Fruit fly (Drosophila melanogaster) whole organism, prepupa: ENCODE results near the gene Aptx.
A peak's percentile ranks its signal among the peaks of the same experiment; 100 is the strongest.

Experiments
- Blimp-1 ChIP-seq: fragments of 200-800 bp; sonication (Bioruptor generic); optimal IDR thresholded peaks from 3 replicates; lab custom pipeline; 2017; ENCODE audit warnings: missing biosample characterization, missing genetic modification characterization, mild to moderate bottlenecking, moderate library complexity, missing genetic modification reagents
- CG10631 ChIP-seq: fragments of 200-800 bp; sonication (Bioruptor generic); optimal IDR thresholded peaks from 2 replicates; lab custom pipeline; 2016; ENCODE audit warnings: missing biosample characterization, missing genetic modification characterization
- CG11294 ChIP-seq: fragments of 200-800 bp; sonication (Bioruptor generic); IDR thresholded peaks from 2 replicates; pipeline ENCODE4 v1.3.6; 2022; ENCODE audit warnings: missing biosample characterization, missing genetic modification characterization
- CG11762 ChIP-seq: fragments of 200-800 bp; sonication (Bioruptor generic); optimal IDR thresholded peaks from 3 replicates; lab custom pipeline; 2016; ENCODE audit warnings: missing biosample characterization, missing genetic modification characterization; ENCODE audit not compliant: insufficient read depth
- CG15336 ChIP-seq: fragments of 200-800 bp; sonication (Bioruptor generic); IDR thresholded peaks from 2 replicates; pipeline ENCODE4 v1.3.6; 2022; ENCODE audit warnings: missing biosample characterization, missing genetic modification characterization
- CG1621 ChIP-seq: fragments of 200-800 bp; sonication (Bioruptor generic); optimal IDR thresholded peaks from 3 replicates; lab custom pipeline; 2018; ENCODE audit warnings: missing biosample characterization, mild to moderate bottlenecking, missing genetic modification characterization
- CG16779 ChIP-seq: fragments of 200-800 bp; sonication (Bioruptor generic); optimal IDR thresholded peaks from 3 replicates; lab custom pipeline; 2017; ENCODE audit warnings: missing biosample characterization, mild to moderate bottlenecking, missing genetic modification characterization
- CG3032 ChIP-seq: fragments of 200-800 bp; optimal IDR thresholded peaks from 2 replicates; lab custom pipeline; 2019; ENCODE audit warnings: missing biosample characterization, mild to moderate bottlenecking, missing genetic modification characterization, moderate library complexity
- CG31627 ChIP-seq: fragments of 200-800 bp; sonication (Bioruptor generic); optimal IDR thresholded peaks from 3 replicates; lab custom pipeline; 2016; ENCODE audit warnings: missing biosample characterization, missing genetic modification characterization
- CG32006 ChIP-seq: fragments of 200-800 bp; sonication (Bioruptor generic); optimal IDR thresholded peaks from 3 replicates; lab custom pipeline; 2017; ENCODE audit warnings: missing biosample characterization, mild to moderate bottlenecking, missing genetic modification characterization
- CG34406 ChIP-seq: fragments of 200-800 bp; sonication (Bioruptor generic); optimal IDR thresholded peaks from 3 replicates; lab custom pipeline; 2016; ENCODE audit warnings: missing biosample characterization, missing genetic modification characterization
- CG3919 ChIP-seq: fragments of 200-800 bp; sonication (Bioruptor generic); optimal IDR thresholded peaks from 3 replicates; lab custom pipeline; 2016; ENCODE audit warnings: missing biosample characterization, missing genetic modification characterization
- CG6163 ChIP-seq: fragments of 200-800 bp; sonication (Bioruptor generic); IDR thresholded peaks from 3 replicates; pipeline ENCODE4 v1.3.6; 2022; ENCODE audit warnings: missing biosample characterization, missing genetic modification characterization
- CG6276 ChIP-seq: fragments of 200-800 bp; sonication (Bioruptor generic); optimal IDR thresholded peaks from 2 replicates; lab custom pipeline; 2017; ENCODE audit warnings: missing biosample characterization, mild to moderate bottlenecking, missing genetic modification characterization
- CG6792 ChIP-seq: fragments of 200-800 bp; sonication (Bioruptor generic); optimal IDR thresholded peaks from 3 replicates; lab custom pipeline; 2016; ENCODE audit warnings: missing biosample characterization, missing genetic modification characterization
- CG6808 ChIP-seq: fragments of 200-800 bp; sonication (Bioruptor generic); optimal IDR thresholded peaks from 3 replicates; lab custom pipeline; 2017; ENCODE audit warnings: missing biosample characterization, missing genetic modification characterization, mild to moderate bottlenecking, moderate library complexity, missing genetic modification reagents
- CG8632 ChIP-seq: fragments of 200-800 bp; sonication (Bioruptor generic); optimal IDR thresholded peaks from 3 replicates; lab custom pipeline; 2016; ENCODE audit warnings: missing biosample characterization, missing genetic modification characterization
- CG9139 ChIP-seq: fragments of 200-800 bp; sonication (Bioruptor generic); optimal IDR thresholded peaks from 3 replicates; lab custom pipeline; 2017; ENCODE audit warnings: missing biosample characterization, mild to moderate bottlenecking, missing genetic modification characterization
- Eip75B ChIP-seq: fragments of 200-800 bp; sonication (Bioruptor generic); optimal IDR thresholded peaks from 3 replicates; lab custom pipeline; 2016; ENCODE audit warnings: missing biosample characterization, missing genetic modification characterization
- Eip78C ChIP-seq: fragments of 200-800 bp; sonication (Bioruptor generic); peaks from one replicate; lab custom pipeline; 2016; ENCODE audit warnings: missing biosample characterization, missing genetic modification characterization
- Eip93F ChIP-seq: fragments of 200-800 bp; sonication (Bioruptor generic); optimal IDR thresholded peaks from 2 replicates; lab custom pipeline; 2016; ENCODE audit warnings: missing biosample characterization, mild to moderate bottlenecking, missing genetic modification characterization
- Ets21C ChIP-seq: fragments of 200-800 bp; sonication (Bioruptor generic); optimal IDR thresholded peaks from 3 replicates; lab custom pipeline; 2016; ENCODE audit warnings: missing biosample characterization, missing genetic modification characterization
- Gug ChIP-seq: fragments of 200-800 bp; sonication (Bioruptor generic); IDR thresholded peaks from 2 replicates; pipeline ENCODE4 v1.3.6; 2022; ENCODE audit warnings: missing biosample characterization, missing genetic modification characterization
- Hr38 ChIP-seq: sonication (Bioruptor generic); optimal IDR thresholded peaks from 2 replicates; lab custom pipeline; 2016; ENCODE audit warnings: missing biosample characterization, missing genetic modification characterization
- Hr39 ChIP-seq: fragments of 200-800 bp; sonication (Bioruptor generic); optimal IDR thresholded peaks from 2 replicates; lab custom pipeline; 2016; ENCODE audit warnings: missing biosample characterization, missing genetic modification characterization
- Sox14 ChIP-seq: fragments of 200-800 bp; sonication (Bioruptor generic); optimal IDR thresholded peaks from 3 replicates; lab custom pipeline; 2016; ENCODE audit warnings: missing biosample characterization, missing genetic modification characterization
- Sox15 ChIP-seq: fragments of 200-800 bp; sonication (Bioruptor generic); optimal IDR thresholded peaks from 3 replicates; lab custom pipeline; 2016; ENCODE audit warnings: missing biosample characterization, missing genetic modification characterization
- achi ChIP-seq: fragments of 200-800 bp; sonication (Bioruptor generic); optimal IDR thresholded peaks from 3 replicates; lab custom pipeline; 2016; ENCODE audit warnings: missing biosample characterization, missing genetic modification characterization
- acj6 ChIP-seq: fragments of 200-800 bp; sonication (Bioruptor generic); optimal IDR thresholded peaks from 3 replicates; lab custom pipeline; 2016; ENCODE audit warnings: missing biosample characterization, missing genetic modification characterization
- cyc ChIP-seq: fragments of 200-800 bp; sonication (Bioruptor generic); optimal IDR thresholded peaks from 3 replicates; lab custom pipeline; 2016; ENCODE audit warnings: missing biosample characterization, missing genetic modification characterization
- dac ChIP-seq: fragments of 200-800 bp; sonication (Bioruptor generic); optimal IDR thresholded peaks from 2 replicates; lab custom pipeline; 2017; ENCODE audit warnings: missing biosample characterization, mild to moderate bottlenecking, missing genetic modification characterization
- dsx ChIP-seq: fragments of 200-800 bp; optimal IDR thresholded peaks from 3 replicates; lab custom pipeline; 2019; ENCODE audit warnings: missing biosample characterization, mild to moderate bottlenecking, missing genetic modification characterization, moderate library complexity; ENCODE audit not compliant: poor library complexity, severe bottlenecking
- fd85E ChIP-seq: fragments of 200-800 bp; sonication (Bioruptor generic); optimal IDR thresholded peaks from 3 replicates; lab custom pipeline; 2016; ENCODE audit warnings: missing biosample characterization, missing genetic modification characterization
- fkh ChIP-seq: fragments of 200-800 bp; sonication (Bioruptor generic); optimal IDR thresholded peaks from 3 replicates; lab custom pipeline; 2017; ENCODE audit warnings: missing biosample characterization, mild to moderate bottlenecking, missing genetic modification characterization, moderate library complexity
- net ChIP-seq: fragments of 200-800 bp; sonication (Bioruptor generic); optimal IDR thresholded peaks from 3 replicates; lab custom pipeline; 2016; ENCODE audit warnings: missing biosample characterization, missing genetic modification characterization
- pdm3 ChIP-seq: fragments of 200-800 bp; sonication (Bioruptor generic); optimal IDR thresholded peaks from 3 replicates; lab custom pipeline; 2016; ENCODE audit warnings: missing biosample characterization, missing genetic modification characterization
- spab ChIP-seq: fragments of 200-800 bp; sonication (Bioruptor generic); optimal IDR thresholded peaks from 2 replicates; lab custom pipeline; 2017; ENCODE audit warnings: missing biosample characterization, mild to moderate bottlenecking, missing genetic modification characterization, missing genetic modification reagents
- svp ChIP-seq: fragments of 200-800 bp; sonication (Bioruptor generic); peaks from one replicate; lab custom pipeline; 2016; ENCODE audit warnings: missing biosample characterization, missing genetic modification characterization
- topi ChIP-seq: fragments of 200-800 bp; sonication (Bioruptor generic); optimal IDR thresholded peaks from 3 replicates; lab custom pipeline; 2016; ENCODE audit warnings: missing biosample characterization, missing genetic modification characterization

The Aptx gene

dm6 chr3R:19362879-19363278 is 40.4 kb upstream of the Aptx start (continued):
- no peak for TF ChIP-seq CG1621 (tag; lab: Kevin White, UChicago)
- peak; percentile 20 for TF ChIP-seq achi (GFP tag; lab: Kevin White, UChicago)
- peak; percentile 35 for TF ChIP-seq Hr39 (GFP tag; lab: Kevin White, UChicago)
- TF ChIP-seq fkh = no peak
- TF ChIP-seq spab (GFP tag; lab: Kevin White, UChicago) = no peak
- TF ChIP-seq CG3032 (tag; lab: Kevin White, UChicago) = no peak
- peak; percentile 12 for TF ChIP-seq CG32006 (GFP tag; lab: Kevin White, UChicago)
- TF ChIP-seq CG6276 (GFP tag; lab: Kevin White, UChicago) = no peak
- TF ChIP-seq Eip93F (GFP tag; lab: Kevin White, UChicago) = no peak
- peak; percentile 21 for TF ChIP-seq CG6792 (GFP tag; lab: Kevin White, UChicago)
- TF ChIP-seq dac (GFP tag; lab: Kevin White, UChicago) = no peak
- no peak for TF ChIP-seq fd85E (GFP tag; lab: Kevin White, UChicago)
- no peak for TF ChIP-seq svp (GFP tag; lab: Kevin White, UChicago)
- no peak for TF ChIP-seq Sox15 (GFP tag; lab: Kevin White, UChicago)
- no peak for TF ChIP-seq CG11762
- TF ChIP-seq CG11294 (GFP tag; lab: Robert Waterston, UW) = no peak

- no peak for TF ChIP-seq Ets21C (GFP tag; lab: Kevin White, UChicago)
- TF ChIP-seq, all 60 proteins: peak for 0
Measured at dm6 chr3R:19369060-19369459, 34.2 kb upstream of the Aptx start.

- TF ChIP-seq Sox14 (GFP tag; lab: Kevin White, UChicago) (no peak), CG6808 (GFP tag; lab: Kevin White, UChicago) (no peak), Ets21C (GFP tag; lab: Kevin White, UChicago) (no peak), Eip93F (GFP tag; lab: Kevin White, UChicago) (no peak), dsx (GFP tag; lab: Kevin White, UChicago) (no peak), Eip78C (GFP tag; lab: Kevin White, UChicago) (peak; percentile 18), pdm3 (no peak), CG15336 (GFP tag; lab: Robert Waterston, UW) (no peak), CG9139 (GFP tag; lab: Kevin White, UChicago) (no peak), CG11294 (GFP tag; lab: Robert Waterston, UW) (no peak), fd85E (GFP tag; lab: Kevin White, UChicago) (no peak), svp (GFP tag; lab: Kevin White, UChicago) (peak; percentile 16), CG6163 (no peak), Gug (GFP tag; lab: Robert Waterston, UW) (no peak), CG32006 (GFP tag; lab: Kevin White, UChicago) (no peak)
Measured at dm6 chr3R:19370693-19371092, 32.6 kb upstream of the Aptx start.

- no peak for TF ChIP-seq achi (GFP tag; lab: Kevin White, UChicago)
- no peak for TF ChIP-seq CG1621 (tag; lab: Kevin White, UChicago)
- TF ChIP-seq Blimp-1 = no peak
- TF ChIP-seq CG31627 = no peak
- no peak for TF ChIP-seq CG16779 (tag; lab: Kevin White, UChicago)
- TF ChIP-seq Hr39 (GFP tag; lab: Kevin White, UChicago) = no peak
- no peak for TF ChIP-seq CG8632
- no peak for TF ChIP-seq acj6
Measured at dm6 chr3R:19374689-19375088, 28.6 kb upstream of the Aptx start, which contains the start of gene CG3581. TSS of gene CG3581 (minus strand) at chr3R:19374789.

DNA sequence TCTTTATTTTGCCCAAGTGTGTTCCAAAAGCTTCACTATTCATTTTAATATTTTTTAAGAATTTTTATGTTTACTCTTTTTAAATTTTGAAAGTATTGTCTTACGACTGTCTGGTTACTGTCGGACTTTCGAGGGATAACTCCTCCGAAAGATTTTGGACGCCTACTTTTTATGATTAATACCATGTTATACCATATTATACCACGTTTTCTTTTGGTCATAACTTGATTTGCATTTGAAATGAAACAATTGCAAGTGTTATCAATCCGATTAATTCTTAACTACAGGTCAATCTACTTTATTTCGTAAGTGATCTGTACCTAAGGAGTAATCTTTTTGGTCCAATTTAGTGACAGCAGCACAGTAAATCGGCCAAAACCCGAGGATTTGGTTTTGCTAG is 27.3 kb upstream of the Aptx start, which contains the start of gene CG31404:
Gene CG31404 (minus strand): TSS at position 101 of the 400 bp plus-strand sequence.
- TF ChIP-seq CG15336 (GFP tag; lab: Robert Waterston, UW) = no peak
- TF ChIP-seq CG32006 (GFP tag; lab: Kevin White, UChicago) = no peak
- TF ChIP-seq topi (GFP tag; lab: Kevin White, UChicago) = no peak
- TF ChIP-seq CG3919 = no peak
- TF ChIP-seq CG34406 = no peak
- no peak for TF ChIP-seq net (GFP tag; lab: Kevin White, UChicago)
- TF ChIP-seq Eip93F (GFP tag; lab: Kevin White, UChicago) = no peak
- TF ChIP-seq CG8632 = no peak
- no peak for TF ChIP-seq Sox14 (GFP tag; lab: Kevin White, UChicago)
- TF ChIP-seq Blimp-1 = no peak
- no peak for TF ChIP-seq Eip75B (GFP tag; lab: Kevin White, UChicago)
- TF ChIP-seq Ets21C (GFP tag; lab: Kevin White, UChicago) = no peak
- TF ChIP-seq CG11762 = no peak
- no peak for TF ChIP-seq CG6163
- no peak for TF ChIP-seq Hr38 (GFP tag; lab: Kevin White, UChicago)
- TF ChIP-seq dsx (GFP tag; lab: Kevin White, UChicago) = no peak
- no peak for TF ChIP-seq cyc
- no peak for TF ChIP-seq CG10631 (GFP tag; lab: Kevin White, UChicago)
- no peak for TF ChIP-seq dac (GFP tag; lab: Kevin White, UChicago)
